Worm (Caenorhabditis elegans): ENCODE data around the gene C30F2.5.

The C30F2.5 gene

DNA sequence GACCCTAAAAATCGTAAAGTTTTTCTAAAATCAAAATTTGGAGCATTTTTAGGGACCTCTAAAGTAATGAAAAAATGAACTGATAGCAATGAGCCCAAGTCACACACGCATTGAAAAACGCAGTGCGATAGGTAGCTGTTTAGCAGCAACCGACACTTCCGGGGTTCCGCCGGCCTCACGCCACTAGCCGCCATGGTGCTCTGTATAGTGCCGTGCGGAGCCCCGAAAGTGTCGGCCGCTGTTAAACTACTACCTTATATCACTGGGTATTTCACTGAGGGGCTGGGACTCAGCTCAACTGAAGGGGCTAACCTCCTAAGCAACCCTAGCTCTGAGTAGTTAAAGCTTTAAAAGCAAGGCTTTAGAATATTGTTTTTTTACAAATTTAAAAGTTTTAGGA lies 4.8 kb downstream of the C30F2.5 start:
- TF ChIP-seq ceh-91 (GFP tag; IDR thresholded peaks at IDR 0.05) (no peak), unc-62 (GFP tag; optimal IDR thresholded peaks at IDR 0.05) (no peak), F57C9.4 (tag; optimal IDR thresholded peaks at IDR 0.05) (no peak), madf-3 (GFP tag; IDR thresholded peaks at IDR 0.05) (no peak), ztf-28 (GFP tag; IDR thresholded peaks at IDR 0.05) (0 out of 2 replicates have a peak, but pooled peaks have one; percentile 45), somi-1 (GFP tag; optimal IDR thresholded peaks at IDR 0.05) (no peak), zfh-2 (GFP tag; conservative IDR thresholded peaks at IDR 0.05) (0 out of 2 replicates have a peak, but pooled peaks have one; percentile 30), snpc-4 (GFP tag; optimal IDR thresholded peaks at IDR 0.05) (no peak), snpc-4 (tag; optimal IDR thresholded peaks at IDR 0.05) (peak in 3 of 4 experiments; percentile 47 to 84 (median 65))

DNA sequence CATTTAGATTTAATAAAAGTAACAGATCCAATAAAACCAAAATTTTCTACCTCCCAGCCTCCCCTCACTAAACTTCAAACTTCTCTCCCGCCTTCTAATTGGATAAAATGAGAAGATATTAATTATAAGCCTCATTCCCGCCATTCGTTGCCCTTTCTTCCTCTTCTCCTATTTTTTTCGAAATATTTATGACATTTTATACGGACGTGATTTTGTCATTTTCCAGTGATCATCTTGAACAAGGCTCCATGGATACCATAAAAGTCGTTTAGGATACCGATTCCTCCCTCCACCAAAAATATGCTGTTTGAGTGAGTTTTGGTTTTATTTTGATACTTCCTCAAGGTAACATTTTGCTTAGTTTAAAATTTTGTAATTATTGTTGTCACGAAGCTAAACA lies 8.9 kb downstream of the C30F2.5 start, which contains the start of gene ZK1073.2:
ZK1073.2 (plus strand) TSS at position 301 of the 400 bp plus-strand sequence.
- TF ChIP-seq die-1 (tag; optimal IDR thresholded peaks at IDR 0.05) (no peak), tlf-1 (GFP tag; optimal IDR thresholded peaks at IDR 0.05) (no peak), let-526 (GFP tag; IDR thresholded peaks at IDR 0.05) (no peak), K11D2.4 (GFP tag; IDR thresholded peaks at IDR 0.05) (no peak), ccch-3 (GFP tag; optimal IDR thresholded peaks at IDR 0.05) (no peak), chd-7 (tag; optimal IDR thresholded peaks at IDR 0.05) (no peak), attf-6 (GFP tag; IDR thresholded peaks at IDR 0.05) (no peak), hsf-1 (GFP tag; IDR thresholded peaks at IDR 0.05) (no peak), ztf-22 (GFP tag; optimal IDR thresholded peaks at IDR 0.05) (no peak), nhr-120 (GFP tag; IDR thresholded peaks at IDR 0.05) (no peak), B0019.2 (GFP tag; conservative IDR thresholded peaks at IDR 0.05) (no peak), Y79H2A.3 (GFP tag; conservative IDR thresholded peaks at IDR 0.05) (no peak), F33H1.4 (GFP tag; IDR thresholded peaks at IDR 0.05) (no peak), C17E4.6 (GFP tag; IDR thresholded peaks at IDR 0.05) (no peak), F49E8.2 (tag; optimal IDR thresholded peaks at IDR 0.05; ENCODE audit: insufficient read depth) (no peak), Y56A3A.18 (GFP tag; IDR thresholded peaks at IDR 0.05) (no peak), somi-1 (GFP tag; optimal IDR thresholded peaks at IDR 0.05) (no peak), egrh-3 (GFP tag; IDR thresholded peaks at IDR 0.05) (no peak), unc-62 (GFP tag; optimal IDR thresholded peaks at IDR 0.05) (no peak), D2030.7 (GFP tag; IDR thresholded peaks at IDR 0.05) (no peak)

DNA sequence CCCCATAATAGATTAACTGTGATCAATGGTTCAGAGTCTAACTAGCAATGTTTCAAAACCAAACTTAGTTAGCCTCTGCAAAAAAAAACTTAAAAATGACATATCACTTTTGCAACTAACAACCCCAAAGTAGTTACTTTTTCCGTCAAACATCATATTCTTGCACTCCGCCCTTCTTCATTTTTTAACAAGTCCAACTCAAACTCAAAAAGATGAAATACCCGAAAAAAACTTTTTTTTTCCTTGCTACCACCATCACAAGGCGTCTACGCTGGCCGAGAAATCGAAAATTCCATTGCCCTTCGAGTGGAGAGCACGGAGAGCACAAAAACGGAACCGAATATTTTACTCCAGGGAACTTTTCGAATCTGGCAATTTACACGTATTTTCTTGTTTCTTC lies 11.4 kb downstream of the C30F2.5 start:
- no peak for TF ChIP-seq nhr-120 (GFP tag; IDR thresholded peaks at IDR 0.05)
- no peak for TF ChIP-seq madf-8 (GFP tag; conservative IDR thresholded peaks at IDR 0.05)
- no peak for TF ChIP-seq rcor-1 (GFP tag; IDR thresholded peaks at IDR 0.05)
- no peak for TF ChIP-seq repo-1 (tag; optimal IDR thresholded peaks at IDR 0.05)
- TF ChIP-seq B0035.1 (tag; optimal IDR thresholded peaks at IDR 0.05): no peak
- no peak for TF ChIP-seq dpff-1 (tag; optimal IDR thresholded peaks at IDR 0.05)
- no peak for TF ChIP-seq F57C9.4 (tag; optimal IDR thresholded peaks at IDR 0.05)
- TF ChIP-seq ztf-26 (tag; optimal IDR thresholded peaks at IDR 0.05): no peak
- TF ChIP-seq snpc-1.1 (tag; optimal IDR thresholded peaks at IDR 0.05; ENCODE audit: insufficient read depth): no peak
- TF ChIP-seq aptf-2 (GFP tag; conservative IDR thresholded peaks at IDR 0.05): no peak
- TF ChIP-seq ceh-79 (tag; optimal IDR thresholded peaks at IDR 0.05): no peak
- no peak for TF ChIP-seq hlh-26 (GFP tag; conservative IDR thresholded peaks at IDR 0.05)

Data from whole organism, young adult.